Worm (Caenorhabditis elegans): ENCODE data around the gene K07E3.2.

DNA sequence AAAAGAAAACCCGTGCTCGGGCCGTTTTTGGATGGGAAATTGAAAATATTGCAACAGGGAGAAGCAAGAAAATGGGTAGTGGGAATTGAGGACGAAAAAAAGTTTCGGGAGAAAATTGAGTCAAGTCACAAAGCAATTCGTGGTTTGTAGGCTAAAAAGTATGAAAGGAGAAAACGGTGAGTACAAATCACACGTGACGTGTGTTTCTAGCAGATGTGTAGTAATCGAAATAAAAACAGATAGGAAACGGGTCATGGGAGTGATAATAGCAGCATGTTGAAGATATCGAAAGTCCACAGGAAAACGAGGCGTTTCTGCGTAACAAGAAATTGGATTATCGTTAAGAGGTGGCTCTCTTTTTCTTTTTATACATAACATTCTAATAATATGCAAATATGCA is 14.2 kb upstream of the K07E3.2 start:
- TF ChIP-seq C16A3.4 (tag; optimal IDR thresholded peaks at IDR 0.05) (no peak), tbx-2 (tag; optimal IDR thresholded peaks at IDR 0.05) (peak; percentile 41), nhr-76 (tag; optimal IDR thresholded peaks at IDR 0.05) (no peak), lin-35 (GFP tag; optimal IDR thresholded peaks at IDR 0.05) (peak in 1 of 2 experiments; percentile 49), C34B4.2 (tag; optimal IDR thresholded peaks at IDR 0.05) (no peak), dpl-1 (GFP tag; optimal IDR thresholded peaks at IDR 0.05) (no peak), rnt-1 (tag; optimal IDR thresholded peaks at IDR 0.05) (peak; percentile 11), pax-3 (tag; optimal IDR thresholded peaks at IDR 0.05) (peak; percentile 68), lin-39 (tag; optimal IDR thresholded peaks at IDR 0.05) (no peak), skn-1 (tag; optimal IDR thresholded peaks at IDR 0.05) (no peak), nhr-28 (tag; optimal IDR thresholded peaks at IDR 0.05) (no peak)

All from whole organism, L1 larva.